Fruit fly (Drosophila melanogaster) whole organism, embryonic: ENCODE measurements around the gene CG13390.

Source experiments
- Abd-B ChIP-seq: fragments of 200-800 bp; sonication (Bioruptor generic); optimal IDR thresholded peaks from 2 replicates; lab custom pipeline; 2018; ENCODE audit warnings: missing biosample characterization, mild to moderate bottlenecking, missing genetic modification characterization, moderate library complexity
- Bgb ChIP-seq: fragments of 200-800 bp; sonication (Bioruptor generic); IDR thresholded peaks from 2 replicates; pipeline ENCODE4 v1.3.6; 2022; ENCODE audit warnings: missing biosample characterization, missing genetic modification characterization; ENCODE audit not compliant: partially characterized antibody
- Blimp-1 ChIP-seq: fragments of 200-800 bp; sonication (Bioruptor generic); optimal IDR thresholded peaks from 3 replicates; lab custom pipeline; 2018; ENCODE audit warnings: missing biosample characterization, missing genetic modification characterization, mild to moderate bottlenecking, moderate library complexity, missing genetic modification reagents
- CG10321 ChIP-seq: fragments of 200-800 bp; sonication (Bioruptor generic); IDR thresholded peaks from 2 replicates; pipeline ENCODE4 v1.3.6; 2022; ENCODE audit warnings: missing biosample characterization, missing genetic modification characterization
- CG10979 ChIP-seq: fragments of 200-800 bp; sonication (Bioruptor generic); optimal IDR thresholded peaks from 2 replicates; lab custom pipeline; 2018; ENCODE audit warnings: missing biosample characterization, mild to moderate bottlenecking, missing genetic modification characterization, moderate library complexity
- CG11560 ChIP-seq: fragments of 200-800 bp; sonication (Bioruptor generic); IDR thresholded peaks from 3 replicates; pipeline ENCODE4 v1.3.6; 2022; ENCODE audit warnings: missing biosample characterization, missing genetic modification characterization
- CG12236 ChIP-seq: fragments of 200-800 bp; sonication (Bioruptor generic); optimal IDR thresholded peaks from 2 replicates; lab custom pipeline; 2016; ENCODE audit warnings: missing biosample characterization, missing genetic modification characterization
- CG12299 ChIP-seq: fragments of 200-800 bp; sonication (Bioruptor generic); optimal IDR thresholded peaks from 2 replicates; lab custom pipeline; 2018; ENCODE audit warnings: missing biosample characterization, mild to moderate bottlenecking, missing genetic modification characterization
- CG14667 ChIP-seq: fragments of 200-800 bp; sonication (Bioruptor generic); IDR thresholded peaks from 2 replicates; pipeline ENCODE4 v1.3.6; 2022; ENCODE audit warnings: missing biosample characterization, missing genetic modification characterization
- CG14710 ChIP-seq: fragments of 200-800 bp; sonication (Bioruptor generic); optimal IDR thresholded peaks from 3 replicates; lab custom pipeline; 2019; ENCODE audit warnings: missing biosample characterization, mild to moderate bottlenecking, missing genetic modification characterization, moderate library complexity
- CG17359 ChIP-seq: fragments of 200-800 bp; sonication (Bioruptor generic); optimal IDR thresholded peaks from 3 replicates; lab custom pipeline; 2018; ENCODE audit warnings: missing biosample characterization, mild to moderate bottlenecking, missing genetic modification characterization, moderate library complexity
- CG17802 ChIP-seq: fragments of 200-800 bp; sonication (Bioruptor generic); optimal IDR thresholded peaks from 2 replicates; lab custom pipeline; 2018; ENCODE audit warnings: missing biosample characterization, mild to moderate bottlenecking, missing genetic modification characterization, moderate library complexity
- CG30020 ChIP-seq: fragments of 200-800 bp; optimal IDR thresholded peaks from 2 replicates; lab custom pipeline; 2019; ENCODE audit warnings: missing biosample characterization, mild to moderate bottlenecking, missing genetic modification characterization, moderate library complexity
- CG3065 ChIP-seq: fragments of 200-800 bp; sonication (Bioruptor generic); optimal IDR thresholded peaks from 2 replicates; lab custom pipeline; 2016; ENCODE audit warnings: missing biosample characterization, missing genetic modification characterization
- CG4404 ChIP-seq: fragments of 200-800 bp; sonication (Bioruptor generic); IDR thresholded peaks from 2 replicates; pipeline ENCODE4 v1.3.6; 2022; ENCODE audit warnings: missing biosample characterization, missing genetic modification characterization
- CG5180 ChIP-seq: fragments of 200-800 bp; sonication (Bioruptor generic); optimal IDR thresholded peaks from 3 replicates; lab custom pipeline; 2017; ENCODE audit warnings: missing biosample characterization, missing genetic modification characterization, mild to moderate bottlenecking, moderate library complexity, missing genetic modification reagents
- CG6654 ChIP-seq: fragments of 200-800 bp; sonication (Bioruptor generic); optimal IDR thresholded peaks from 2 replicates; lab custom pipeline; 2017; ENCODE audit warnings: missing biosample characterization, mild to moderate bottlenecking, missing genetic modification characterization
- CG7372 ChIP-seq: fragments of 200-800 bp; sonication (Bioruptor generic); IDR thresholded peaks from 2 replicates; pipeline ENCODE4 v1.3.6; 2022; ENCODE audit warnings: missing biosample characterization, missing genetic modification characterization
- CG8388 ChIP-seq: fragments of 200-800 bp; sonication (Bioruptor generic); optimal IDR thresholded peaks from 2 replicates; lab custom pipeline; 2019; ENCODE audit warnings: missing biosample characterization, mild to moderate bottlenecking, missing genetic modification characterization, moderate library complexity
- CG9932 ChIP-seq: fragments of 200-800 bp; sonication (Bioruptor generic); IDR thresholded peaks from 2 replicates; pipeline ENCODE4 v1.3.6; 2022; ENCODE audit warnings: missing biosample characterization, missing genetic modification characterization
- D19A ChIP-seq: fragments of 200-800 bp; optimal IDR thresholded peaks from 3 replicates; lab custom pipeline; 2019; ENCODE audit warnings: missing biosample characterization, mild to moderate bottlenecking, missing genetic modification characterization, moderate library complexity
- Ets65A ChIP-seq: fragments of 200-800 bp; sonication (Bioruptor generic); peaks from one replicate; lab custom pipeline; 2016; ENCODE audit warnings: missing biosample characterization, missing genetic modification characterization
- Fer2 ChIP-seq: fragments of 200-800 bp; sonication (Bioruptor generic); optimal IDR thresholded peaks from 2 replicates; lab custom pipeline; 2018; ENCODE audit warnings: missing biosample characterization, mild to moderate bottlenecking, missing genetic modification characterization, moderate library complexity
- H2.0 ChIP-seq: fragments of 200-800 bp; sonication (Bioruptor generic); IDR thresholded peaks from 2 replicates; pipeline ENCODE4 v1.3.6; 2022; ENCODE audit warnings: missing biosample characterization, missing genetic modification characterization
- HLH3B ChIP-seq: fragments of 200-800 bp; sonication (Bioruptor generic); IDR thresholded peaks from 2 replicates; pipeline ENCODE4 v1.3.6; 2022; ENCODE audit warnings: missing biosample characterization, missing genetic modification characterization
- HLHmδ ChIP-seq: fragments of 200-800 bp; sonication (Bioruptor generic); optimal IDR thresholded peaks from 2 replicates; lab custom pipeline; 2018; ENCODE audit warnings: missing biosample characterization, mild to moderate bottlenecking, missing genetic modification characterization, moderate library complexity
- Lhr ChIP-seq: fragments of 200-800 bp; sonication (Bioruptor generic); optimal IDR thresholded peaks from 3 replicates; lab custom pipeline; 2017; ENCODE audit warnings: mild to moderate bottlenecking, missing biosample characterization, missing genetic modification reagents, missing genetic modification characterization
- NC2β ChIP-seq: fragments of 200-800 bp; sonication (Bioruptor generic); optimal IDR thresholded peaks from 2 replicates; lab custom pipeline; 2016; ENCODE audit warnings: missing biosample characterization, missing genetic modification characterization
- Nf-YC ChIP-seq: fragments of 200-800 bp; optimal IDR thresholded peaks from 3 replicates; lab custom pipeline; 2019; ENCODE audit warnings: missing biosample characterization, mild to moderate bottlenecking, missing genetic modification characterization, moderate library complexity
- Rfx ChIP-seq: fragments of 200-800 bp; sonication (Bioruptor generic); IDR thresholded peaks from 2 replicates; pipeline ENCODE4 v1.3.6; 2022; ENCODE audit warnings: missing biosample characterization, missing genetic modification characterization
- Trl ChIP-seq, 3 experiments: fragments of >200 bp in 2 of 3; fragments of 200-800 bp in 1 of 3; sonication (Bioruptor generic) in 1 of 3; optimal IDR thresholded peaks; 2 replicates in 1 of 3; 3 replicates in 2 of 3; lab custom pipeline; 2016 to 2017; ENCODE audit warnings: missing biosample characterization in 1 of 3, missing genetic modification characterization in 1 of 3
- ab ChIP-seq: fragments of 200-800 bp; sonication (Bioruptor generic); optimal IDR thresholded peaks from 2 replicates; lab custom pipeline; 2016; ENCODE audit warnings: missing biosample characterization, missing genetic modification characterization
- ato ChIP-seq: fragments of 200-800 bp; sonication (Bioruptor generic); IDR thresholded peaks from 2 replicates; pipeline ENCODE4 v1.3.6; 2022; ENCODE audit warnings: missing biosample characterization, missing genetic modification characterization; ENCODE audit not compliant: partially characterized antibody
- bsh ChIP-seq, 2 experiments: fragments of 200-800 bp; sonication (Bioruptor generic); optimal IDR thresholded peaks; 2 replicates each; lab custom pipeline; 2017 to 2018; ENCODE audit warnings: mild to moderate bottlenecking in 2 of 2, missing biosample characterization in 2 of 2, missing genetic modification characterization in 2 of 2, moderate library complexity in 1 of 2
- cas ChIP-seq: fragments of 200-800 bp; sonication (Bioruptor generic); IDR thresholded peaks from 2 replicates; pipeline ENCODE4 v1.3.6; 2022; ENCODE audit warnings: missing biosample characterization, missing genetic modification characterization
- chn ChIP-seq: fragments of 200-800 bp; sonication (Bioruptor generic); optimal IDR thresholded peaks from 2 replicates; lab custom pipeline; 2016; ENCODE audit warnings: missing biosample characterization, missing genetic modification characterization
- crol ChIP-seq: fragments of 200-800 bp; sonication (Bioruptor generic); IDR thresholded peaks from 2 replicates; pipeline ENCODE4 v1.3.6; 2022; ENCODE audit warnings: missing biosample characterization, missing genetic modification characterization
- fd64A ChIP-seq: fragments of 200-800 bp; sonication (Bioruptor generic); optimal IDR thresholded peaks from 3 replicates; lab custom pipeline; 2018; ENCODE audit warnings: missing biosample characterization, mild to moderate bottlenecking, missing genetic modification characterization
- gsb ChIP-seq: fragments of 200-800 bp; sonication (Bioruptor generic); IDR thresholded peaks from 2 replicates; pipeline ENCODE4 v1.3.6; 2022; ENCODE audit warnings: missing biosample characterization, missing genetic modification characterization
- hth ChIP-seq: fragments of >200 bp; optimal IDR thresholded peaks from 2 replicates; lab custom pipeline; 2017; ENCODE audit warnings: inconsistent platforms
- kni ChIP-seq: fragments of 200-800 bp; sonication (Bioruptor generic); optimal IDR thresholded peaks from 3 replicates; lab custom pipeline; 2017; ENCODE audit warnings: mild to moderate bottlenecking, missing biosample characterization, missing genetic modification reagents, missing genetic modification characterization
- maf-S ChIP-seq: fragments of 200-800 bp; sonication (Bioruptor generic); optimal IDR thresholded peaks from 2 replicates; lab custom pipeline; 2016; ENCODE audit warnings: missing biosample characterization, missing genetic modification characterization
- nom ChIP-seq: fragments of 200-800 bp; sonication (Bioruptor generic); optimal IDR thresholded peaks from 2 replicates; lab custom pipeline; 2017; ENCODE audit warnings: missing biosample characterization, missing genetic modification characterization, mild to moderate bottlenecking, moderate library complexity, missing genetic modification reagents
- pros ChIP-seq: fragments of 200-800 bp; sonication (Bioruptor generic); optimal IDR thresholded peaks from 3 replicates; lab custom pipeline; 2019; ENCODE audit warnings: missing biosample characterization, mild to moderate bottlenecking, missing genetic modification characterization, moderate library complexity
- row ChIP-seq: fragments of 200-800 bp; sonication (Bioruptor generic); IDR thresholded peaks from 3 replicates; pipeline ENCODE4 v1.3.6; 2022; ENCODE audit warnings: missing biosample characterization, missing genetic modification characterization
- scrt ChIP-seq: fragments of 200-800 bp; sonication (Bioruptor generic); optimal IDR thresholded peaks from 2 replicates; lab custom pipeline; 2018; ENCODE audit warnings: missing biosample characterization, mild to moderate bottlenecking, missing genetic modification characterization, moderate library complexity
- tna ChIP-seq: fragments of 200-800 bp; sonication (Bioruptor generic); IDR thresholded peaks from 2 replicates; pipeline ENCODE4 v1.3.6; 2022; ENCODE audit warnings: missing biosample characterization, missing genetic modification characterization; ENCODE audit not compliant: partially characterized antibody

The CG13390 gene

DNA sequence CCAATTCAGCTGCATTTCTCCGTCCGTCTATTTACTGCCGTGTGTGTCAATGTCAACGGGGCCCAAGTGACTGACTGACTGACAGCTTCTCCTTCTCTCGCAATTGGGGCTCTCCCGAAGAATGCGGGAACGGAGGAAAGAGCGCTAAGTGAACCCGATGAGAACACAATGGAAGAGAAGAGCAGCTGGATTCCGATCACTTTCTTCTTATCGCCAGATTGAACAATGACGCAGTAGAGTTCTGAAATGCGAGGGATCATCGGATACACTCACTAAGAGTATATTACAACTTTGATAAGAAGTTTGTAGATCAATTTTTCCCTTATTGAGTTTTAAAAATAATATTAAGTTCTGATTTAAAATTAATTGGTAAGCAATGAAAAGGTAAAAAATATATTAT lies 34.9 kb upstream of the CG13390 start, which contains the start of gene Naglu:
Gene Naglu, minus strand, starts transcription at position 339 of the 400 bp plus-strand sequence.
- 0 out of 3 replicates have a peak, but pooled peaks have one; percentile 10 for TF ChIP-seq row (GFP tag; lab: Robert Waterston, UW)
- no peak for TF ChIP-seq NC2β (GFP tag; lab: Kevin White, UChicago)
- TF ChIP-seq Rfx (GFP tag; lab: Robert Waterston, UW), result 0 out of 2 replicates have a peak, but pooled peaks have one; percentile 6
- no peak for TF ChIP-seq maf-S
- TF ChIP-seq crol (GFP tag; lab: Robert Waterston, UW), result 0 out of 2 replicates have a peak, but pooled peaks have one; percentile 9
- TF ChIP-seq D19A (tag; lab: Kevin White, UChicago), result peak; percentile 86
- TF ChIP-seq HLH3B (GFP tag; lab: Robert Waterston, UW), result 0 out of 2 replicates have a peak, but pooled peaks have one; percentile 14
- peak; percentile 46; the same call in 1 of the 2 replicates for TF ChIP-seq ato
- TF ChIP-seq Ets65A, result no peak
- 0 out of 2 replicates have a peak, but pooled peaks have one; percentile 17 for TF ChIP-seq cas (GFP tag; lab: Robert Waterston, UW)
- peak; percentile 43 for TF ChIP-seq nom
- TF ChIP-seq CG12236 (GFP tag; lab: Kevin White, UChicago), result no peak
- no peak for TF ChIP-seq hth
- no peak for TF ChIP-seq gsb (GFP tag; lab: Robert Waterston, UW)
- TF ChIP-seq Blimp-1, result peak; percentile 60
- peak in 1 of 2 experiments; percentile 52 for TF ChIP-seq Trl (optimal IDR thresholded peaks at IDR 0.05; lab: Kevin White, UChicago)
- TF ChIP-seq Trl (GFP tag; optimal IDR thresholded peaks at IDR 0.05; lab: Kevin White, UChicago), result no peak
- peak; percentile 46 for TF ChIP-seq HLHmδ (GFP tag; lab: Kevin White, UChicago)
- peak; percentile 10 for TF ChIP-seq CG14710 (tag; lab: Kevin White, UChicago)
- no peak for TF ChIP-seq CG3065 (GFP tag; lab: Kevin White, UChicago)
- no peak for TF ChIP-seq CG30020
- TF ChIP-seq Lhr, result no peak
- TF ChIP-seq CG17359 (tag; lab: Kevin White, UChicago), result no peak
- no peak for TF ChIP-seq CG14667
- peak in 1 of 2 experiments; percentile 12 for TF ChIP-seq bsh (GFP tag; optimal IDR thresholded peaks at IDR 0.05; lab: Kevin White, UChicago)
- TF ChIP-seq CG9932 (GFP tag; lab: Robert Waterston, UW), result no peak
- no peak for TF ChIP-seq CG8388
- no peak for TF ChIP-seq Bgb (GFP tag; lab: Robert Waterston, UW)
- TF ChIP-seq CG10979, result no peak
- TF ChIP-seq CG17802 (tag; lab: Kevin White, UChicago), result peak; percentile 38

DNA sequence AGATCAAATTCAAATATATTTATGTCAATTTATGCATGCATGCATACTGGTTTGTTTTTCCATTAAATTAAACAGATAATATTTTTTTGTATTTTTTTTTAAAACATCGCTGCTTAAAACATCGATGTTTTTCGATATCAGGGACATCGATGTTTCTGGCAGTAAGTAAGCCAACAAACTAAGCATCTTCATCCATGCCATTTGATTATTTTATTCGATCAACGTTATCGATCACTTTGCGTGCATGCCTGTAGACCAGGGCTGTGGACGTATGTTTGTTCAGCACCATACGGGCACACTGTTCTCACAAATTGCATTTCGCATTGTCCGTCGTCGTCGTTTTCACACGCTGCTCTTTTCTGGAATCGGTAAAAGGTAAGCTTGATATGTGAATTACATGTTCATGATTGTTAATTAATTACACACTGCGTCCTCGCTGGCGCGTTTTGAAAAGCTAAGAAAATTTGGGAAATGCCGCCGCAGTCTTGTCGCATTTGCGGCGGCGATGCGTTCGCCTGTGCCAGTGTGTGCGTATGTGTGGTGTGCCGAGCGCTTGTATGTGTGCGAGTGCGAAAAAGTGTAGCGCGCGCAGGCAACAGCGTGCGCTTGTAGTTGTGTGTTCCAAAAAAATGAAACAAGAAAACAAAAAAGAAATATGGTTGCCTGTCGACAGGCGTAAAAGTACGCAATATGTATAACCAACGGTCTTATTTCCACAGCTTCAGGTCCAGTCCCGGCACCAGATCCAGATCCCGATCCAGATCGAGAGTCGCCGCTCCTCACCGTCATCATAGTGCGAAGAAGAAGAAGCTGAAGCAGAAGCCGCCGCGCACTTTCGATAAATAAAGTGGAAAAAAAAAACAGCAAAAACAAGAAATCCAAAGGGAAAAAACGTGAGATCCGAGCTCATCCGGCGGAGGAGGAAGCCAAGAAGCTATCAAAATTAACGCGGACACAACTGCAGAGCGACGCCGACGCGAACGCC lies 27.0 kb upstream of the CG13390 start, which contains the start of gene emb:
Gene emb, plus strand, starts transcription at position 288 of the 985 bp plus-strand sequence.
- TF ChIP-seq CG17359 (tag; lab: Kevin White, UChicago) (peak; percentile 19), kni (GFP tag; lab: Kevin White, UChicago) (no peak), scrt (GFP tag; lab: Kevin White, UChicago) (no peak), CG6654 (GFP tag; lab: Kevin White, UChicago) (no peak), CG12299 (no peak), CG10321 (GFP tag; lab: Robert Waterston, UW) (no peak), CG7372 (GFP tag; lab: Robert Waterston, UW) (no peak), H2.0 (GFP tag; lab: Robert Waterston, UW) (0 out of 2 replicates have a peak, but pooled peaks have one; percentile 22), Abd-B (GFP tag; lab: Kevin White, UChicago) (no peak), CG11560 (peak; percentile 99), pros (GFP tag; lab: Kevin White, UChicago) (no peak), Nf-YC (tag; lab: Kevin White, UChicago) (no peak), Blimp-1 (no peak), ab (GFP tag; lab: Kevin White, UChicago) (no peak), cas (GFP tag; lab: Robert Waterston, UW) (peak; percentile 18; the same call in 1 of the 2 replicates), CG5180 (GFP tag; lab: Kevin White, UChicago) (peak; percentile 94), chn (GFP tag; lab: Kevin White, UChicago) (peak; percentile 52), fd64A (GFP tag; lab: Kevin White, UChicago) (peak; percentile 2), tna (GFP tag; lab: Robert Waterston, UW) (peak; percentile 99), D19A (tag; lab: Kevin White, UChicago) (peak; percentile 19), Fer2 (tag; lab: Kevin White, UChicago) (no peak), CG4404 (GFP tag; lab: Robert Waterston, UW) (no peak)
